Fruit fly (Drosophila melanogaster): ENCODE data around the gene CG12576.
A peak's percentile ranks its signal among the peaks of the same experiment; 100 is the strongest.

CG12576 gene

DNA sequence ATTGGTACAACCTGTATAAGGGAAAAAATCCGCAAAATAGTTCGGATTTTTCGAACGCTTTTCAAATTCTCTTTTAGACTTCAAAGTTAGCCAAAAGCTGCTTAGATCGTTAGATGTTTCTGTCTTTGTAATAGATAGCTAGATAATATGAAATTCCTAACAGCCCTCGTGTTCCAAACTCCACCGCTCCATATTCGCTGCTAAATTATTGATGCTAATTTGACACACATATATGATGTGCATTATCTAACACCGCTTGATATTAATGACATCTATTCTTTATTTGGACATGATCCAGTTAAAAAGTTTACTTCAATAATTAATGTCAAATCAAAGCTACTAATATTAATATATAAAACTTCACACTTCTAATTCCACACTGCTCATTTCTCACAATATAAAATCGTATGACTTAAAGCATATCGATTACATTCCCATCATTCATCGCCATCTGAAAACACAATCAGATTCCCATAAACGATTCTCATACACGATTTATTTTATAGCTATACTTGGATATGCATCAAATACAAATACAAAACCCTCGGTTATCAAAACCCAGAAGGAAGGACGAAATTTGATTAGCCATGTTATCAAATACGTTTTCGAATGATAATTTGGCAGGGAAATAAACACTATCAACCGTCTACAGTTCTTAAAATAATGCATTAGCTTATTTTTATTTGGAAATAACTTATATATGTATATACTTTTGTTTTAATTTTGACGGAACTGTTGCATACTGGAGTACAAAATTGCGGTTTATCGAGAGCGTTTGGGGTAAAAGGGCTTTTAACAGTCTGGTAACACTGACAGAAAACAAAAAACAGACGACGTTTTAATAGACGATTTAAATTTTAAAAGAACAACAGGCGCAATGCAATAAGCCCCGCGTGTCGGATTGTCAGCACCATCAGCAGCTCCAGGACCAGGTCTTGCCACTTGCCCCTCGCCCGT lies 37.9 kb downstream of the CG12576 start, which contains the start of gene CG14621:
CG14621 (plus strand) TSS at position 274 of the 957 bp plus-strand sequence.
- TF ChIP-seq woc (GFP tag; optimal IDR thresholded peaks at IDR 0.05) (no peak), OdsH (GFP tag; optimal IDR thresholded peaks at IDR 0.05) (peak; percentile 1), h (GFP tag; optimal IDR thresholded peaks at IDR 0.05) (no peak), Dif (GFP tag; optimal IDR thresholded peaks at IDR 0.05; ENCODE audit: partially characterized antibody) (peak; percentile 84), foxo (GFP tag; optimal IDR thresholded peaks at IDR 0.05) (no peak), sage (GFP tag; optimal IDR thresholded peaks at IDR 0.05) (peak; percentile 22), tai (GFP tag; optimal IDR thresholded peaks at IDR 0.05) (peak; percentile 25), dl (GFP tag; optimal IDR thresholded peaks at IDR 0.05; ENCODE audit: insufficient read depth in 1 of 2, partially characterized antibody in 2 of 2) (peak; percentile 3 to 49), Vsx2 (GFP tag; optimal IDR thresholded peaks at IDR 0.05; ENCODE audit: partially characterized antibody) (peak; percentile 97)

DNA sequence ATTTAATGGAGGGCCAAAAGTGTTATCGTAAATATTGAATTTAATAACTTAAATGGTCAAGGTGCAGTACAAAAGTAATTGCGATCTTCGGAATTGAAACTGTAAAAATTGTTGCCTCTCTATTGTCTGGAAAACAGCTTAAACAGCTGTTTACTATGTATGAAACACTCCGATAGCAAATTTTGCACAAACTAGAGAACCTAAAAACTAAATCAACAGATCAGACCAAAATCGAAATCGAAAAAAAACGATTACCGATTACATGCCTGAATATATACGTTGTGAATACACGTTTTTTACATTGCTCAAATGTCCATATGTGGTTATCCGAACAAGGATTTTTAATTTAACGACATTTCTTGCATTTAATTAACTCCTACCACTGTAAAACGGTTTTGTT lies 38.6 kb downstream of the CG12576 start:
- TF ChIP-seq foxo (GFP tag; optimal IDR thresholded peaks at IDR 0.05) = peak in 1 of 2 experiments; percentile 2
- no peak for TF ChIP-seq jim (GFP tag; optimal IDR thresholded peaks at IDR 0.05)

DNA sequence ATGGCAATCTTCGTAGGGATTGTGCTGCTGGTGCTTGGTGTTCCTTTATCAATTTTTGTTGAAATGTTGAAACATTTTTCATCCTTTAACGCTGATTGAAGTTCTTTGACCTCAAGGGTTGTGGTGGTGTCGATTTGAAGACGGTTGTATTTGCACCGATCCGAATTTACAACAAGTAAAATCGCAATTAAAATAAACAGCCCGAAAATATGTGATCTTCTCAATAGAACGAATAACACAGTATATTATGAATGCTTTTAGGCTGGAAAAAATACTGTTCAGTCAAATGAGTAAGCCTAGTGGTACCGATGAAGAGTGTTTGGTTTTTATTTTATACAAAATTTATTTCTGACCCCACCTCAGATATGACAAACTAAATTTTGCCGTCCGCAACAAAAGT lies 39.1 kb downstream of the CG12576 start:
- peak; percentile 40 for TF ChIP-seq N (GFP tag; optimal IDR thresholded peaks at IDR 0.05)
- no peak for TF ChIP-seq tai (GFP tag; optimal IDR thresholded peaks at IDR 0.05)
- TF ChIP-seq Vsx2 (GFP tag; optimal IDR thresholded peaks at IDR 0.05; ENCODE audit: partially characterized antibody) = peak; percentile 72
- TF ChIP-seq Abd-B (GFP tag; optimal IDR thresholded peaks at IDR 0.05) = no peak
- TF ChIP-seq Myc (optimal IDR thresholded peaks at IDR 0.05) = peak; percentile 79

dm6 chrX:22432929-22433605 lies 49.1 kb downstream of the CG12576 start:
- TF ChIP-seq Mio (GFP tag; optimal IDR thresholded peaks at IDR 0.05) (peak; percentile 91), GATAd (GFP tag; optimal IDR thresholded peaks at IDR 0.05) (peak; percentile 25), Myc (optimal IDR thresholded peaks at IDR 0.05) (peak; percentile 21), Dfd (GFP tag; optimal IDR thresholded peaks at IDR 0.05) (peak; percentile 100), CrebA (GFP tag; optimal IDR thresholded peaks at IDR 0.05; ENCODE audit: borderline replicate concordance) (peak; percentile 92), pan (optimal IDR thresholded peaks at IDR 0.05) (peak; percentile 100), N (GFP tag; optimal IDR thresholded peaks at IDR 0.05) (peak; percentile 23)
